ENCODE assay signal across 2 fruit fly cellular contexts in genomic region chrX:6064508-6064907, dm6.
TF ChIP-seq lines count a peak whose summit lies in the region.

No protein-coding gene starts in this region.

- no peak for TF ChIP-seq CTCF in whole organism, embryonic (GFP tag; optimal IDR thresholded peaks at IDR 0.05; lab: Kevin White, UChicago)

TF ChIP-seq in whole organism, embryonic, 481 proteins besides CTCF, POLR2A, EP300 and RAD21:
- TF ChIP-seq sug (tag; optimal IDR thresholded peaks at IDR 0.05; lab: Kevin White, UChicago) (peak; percentile 26), Pdp1 (GFP tag; optimal IDR thresholded peaks at IDR 0.05; lab: Kevin White, UChicago) (peak in 1 of 2 experiments; percentile 7), sd (tag; optimal IDR thresholded peaks at IDR 0.05; lab: Kevin White, UChicago) (peak; percentile 30), exex (tag; optimal IDR thresholded peaks at IDR 0.05; lab: Kevin White, UChicago) (peak; percentile 81), mirr (GFP tag; optimal IDR thresholded peaks at IDR 0.05; lab: Kevin White, UChicago) (peak; percentile 74), Sry-δ (GFP tag; optimal IDR thresholded peaks at IDR 0.05; lab: Kevin White, UChicago) (no peak)

TF ChIP-seq in whole organism, prepupa, 60 proteins besides CTCF, POLR2A, EP300 and RAD21:
- TF ChIP-seq Eip78C (GFP tag; lab: Kevin White, UChicago) = no peak
- peak; percentile 21 for TF ChIP-seq vri (GFP tag; optimal IDR thresholded peaks at IDR 0.05; lab: Kevin White, UChicago)
